Worm (Caenorhabditis elegans): ENCODE measurements around the gene mrck-1.

Gene mrck-1

DNA sequence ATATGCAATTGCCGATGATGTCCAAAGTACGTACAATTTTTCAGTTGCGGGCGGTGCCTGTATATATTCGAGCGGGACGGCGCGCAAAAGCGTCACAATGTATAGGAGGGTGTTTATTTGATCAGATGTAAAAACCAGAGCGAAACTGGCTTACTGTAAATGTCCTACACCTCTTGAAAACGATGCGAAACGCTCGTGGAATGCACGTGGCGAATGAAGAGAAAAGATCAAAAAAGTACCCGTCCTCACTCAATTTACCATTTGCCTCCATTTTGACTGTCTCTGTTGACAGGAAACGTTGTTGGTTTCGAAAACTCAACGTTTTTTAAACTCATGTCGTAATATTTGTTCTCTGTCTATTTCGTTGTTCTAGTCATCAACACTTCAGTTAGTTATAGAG lies 26.4 kb downstream of the mrck-1 start (continued):
- TF ChIP-seq bed-1 (GFP tag; IDR thresholded peaks at IDR 0.05) (no peak), Y67H2A.10 (GFP tag; conservative IDR thresholded peaks at IDR 0.05) (no peak), attf-6 (GFP tag; IDR thresholded peaks at IDR 0.05) (no peak), Y79H2A.3 (GFP tag; conservative IDR thresholded peaks at IDR 0.05) (no peak), tbp1 (GFP tag; optimal IDR thresholded peaks at IDR 0.05) (peak; percentile 25), die-1 (tag; optimal IDR thresholded peaks at IDR 0.05) (no peak), lin-35 (GFP tag; optimal IDR thresholded peaks at IDR 0.05) (no peak), pbrm-1 (GFP tag; IDR thresholded peaks at IDR 0.05) (no peak), sea-2 (GFP tag; IDR thresholded peaks at IDR 0.05) (no peak), ceh-58 (GFP tag; IDR thresholded peaks at IDR 0.05) (no peak), ztf-25 (GFP tag; IDR thresholded peaks at IDR 0.05) (no peak), nhr-27 (tag; optimal IDR thresholded peaks at IDR 0.05) (no peak), lag-1 (GFP tag; IDR thresholded peaks at IDR 0.05) (no peak), B0336.3 (GFP tag; IDR thresholded peaks at IDR 0.05) (0 out of 2 replicates have a peak, but pooled peaks have one; percentile 27), C06A6.2 (GFP tag; conservative IDR thresholded peaks at IDR 0.05) (no peak), mxl-1 (tag; optimal IDR thresholded peaks at IDR 0.05) (no peak), ZK185.1 (tag; optimal IDR thresholded peaks at IDR 0.05; ENCODE audit: poor library complexity, severe bottlenecking) (no peak), nfya-1 (tag; optimal IDR thresholded peaks at IDR 0.05; ENCODE audit: borderline replicate concordance, insufficient read depth) (no peak), cebp-2 (GFP tag; IDR thresholded peaks at IDR 0.05) (no peak), zim-3 (tag; optimal IDR thresholded peaks at IDR 0.05) (no peak), lir-1 (GFP tag; conservative IDR thresholded peaks at IDR 0.05) (no peak), F57A8.1 (GFP tag; optimal IDR thresholded peaks at IDR 0.05) (no peak), lsy-27 (tag; optimal IDR thresholded peaks at IDR 0.05; ENCODE audit: borderline replicate concordance, insufficient read depth) (no peak), repo-1 (tag; optimal IDR thresholded peaks at IDR 0.05) (no peak), nhr-179 (tag; optimal IDR thresholded peaks at IDR 0.05) (no peak), ztf-18 (tag; optimal IDR thresholded peaks at IDR 0.05) (no peak), hsf-1 (GFP tag; IDR thresholded peaks at IDR 0.05) (no peak), ztf-22 (GFP tag; optimal IDR thresholded peaks at IDR 0.05) (peak; percentile 15), mcd-1 (GFP tag; IDR thresholded peaks at IDR 0.05) (peak; percentile 37; the same call in 1 of the 2 replicates), let-607 (tag; optimal IDR thresholded peaks at IDR 0.05) (peak in 1 of 2 experiments; percentile 36), F49E8.2 (tag; optimal IDR thresholded peaks at IDR 0.05; ENCODE audit: insufficient read depth) (no peak), somi-1 (GFP tag; optimal IDR thresholded peaks at IDR 0.05) (peak; percentile 40), cebp-1 (GFP tag; IDR thresholded peaks at IDR 0.05) (no peak), cebp-1 (tag; optimal IDR thresholded peaks at IDR 0.05) (peak; percentile 67), F57C9.4 (tag; optimal IDR thresholded peaks at IDR 0.05) (no peak), Y95B8A.8 (GFP tag; IDR thresholded peaks at IDR 0.05) (no peak), madf-10 (tag; optimal IDR thresholded peaks at IDR 0.05) (peak; percentile 21)

- TF ChIP-seq Y53G8AR.9 (GFP tag; conservative IDR thresholded peaks at IDR 0.05) (no peak), egl-44 (GFP tag; IDR thresholded peaks at IDR 0.05) (no peak), unc-130 (GFP tag; optimal IDR thresholded peaks at IDR 0.05) (no peak), ztf-25 (GFP tag; IDR thresholded peaks at IDR 0.05) (no peak), nhr-80 (tag; optimal IDR thresholded peaks at IDR 0.05) (peak; percentile 55), egl-18 (GFP tag; IDR thresholded peaks at IDR 0.05) (no peak), Y67H2A.10 (GFP tag; conservative IDR thresholded peaks at IDR 0.05) (no peak), C06A6.2 (GFP tag; conservative IDR thresholded peaks at IDR 0.05) (0 out of 2 replicates have a peak, but pooled peaks have one; percentile 10), ztf-26 (tag; optimal IDR thresholded peaks at IDR 0.05) (peak; percentile 26), lin-40 (tag; optimal IDR thresholded peaks at IDR 0.05) (peak; percentile 62), unc-62 (GFP tag; optimal IDR thresholded peaks at IDR 0.05) (no peak)
Observed at ce11 chrV:6239855-6240254, 27.2 kb downstream of the mrck-1 start.
